Worm (Caenorhabditis elegans) whole organism, L4 larva: Measurements from ENCODE around the gene ugt-2.

Experiments
- D1046.2 ChIP-seq: fragments of 200-800 bp; sonication (Bioruptor generic); IDR thresholded peaks from 2 replicates; pipeline ENCODE4 v1.3.6; 2022; ENCODE audit warnings: missing genetic modification characterization, missing compliant biosample characterization
- F49E8.2 ChIP-seq: sonication (generic microtip); optimal IDR thresholded peaks from 2 replicates; lab custom pipeline; 2016; ENCODE audit warnings: missing compliant biosample characterization, mild to moderate bottlenecking, missing genetic modification characterization, borderline replicate concordance
- R02D3.7 ChIP-seq: fragments of 150-350 bp; sonication (generic microtip); optimal IDR thresholded peaks from 3 replicates; lab custom pipeline; 2014; ENCODE audit warnings: missing biosample characterization, missing genetic modification characterization
- T20F7.1 ChIP-seq: fragments of 200-800 bp; sonication (Bioruptor generic); optimal IDR thresholded peaks from 2 replicates; lab custom pipeline; 2018; ENCODE audit warnings: mild to moderate bottlenecking, missing genetic modification characterization, missing compliant biosample characterization
- ZK337.2 ChIP-seq: fragments of 200-800 bp; sonication (Bioruptor generic); IDR thresholded peaks from 2 replicates; pipeline ENCODE4 v1.3.6; 2022; ENCODE audit warnings: missing genetic modification reagents, missing genetic modification characterization, missing compliant biosample characterization
- aha-1 ChIP-seq: fragments of 150-350 bp; peaks from one replicate; lab custom pipeline; 2014; ENCODE audit warnings: missing biosample characterization, missing genetic modification characterization
- ceh-82 ChIP-seq: sonication (generic microtip); optimal IDR thresholded peaks from 2 replicates; lab custom pipeline; 2017; ENCODE audit warnings: missing biosample characterization, missing genetic modification characterization
- dmd-6 ChIP-seq: fragments of 200-800 bp; sonication (Bioruptor generic); IDR thresholded peaks from 2 replicates; pipeline ENCODE4 v1.3.6; 2022; ENCODE audit warnings: missing genetic modification reagents, missing genetic modification characterization, missing compliant biosample characterization
- dmd-8 ChIP-seq: fragments of 200-800 bp; sonication (Bioruptor generic); IDR thresholded peaks from 2 replicates; pipeline ENCODE4 v1.3.6; 2022; ENCODE audit warnings: missing genetic modification characterization, missing compliant biosample characterization
- dmd-9 ChIP-seq: fragments of 200-800 bp; sonication (Bioruptor generic); IDR thresholded peaks from 2 replicates; pipeline ENCODE4 v1.3.6; 2022; ENCODE audit warnings: missing genetic modification reagents, missing genetic modification characterization, missing compliant biosample characterization
- duxl-1 ChIP-seq: sonication (generic microtip); optimal IDR thresholded peaks from 2 replicates; lab custom pipeline; 2016; ENCODE audit warnings: mild to moderate bottlenecking, missing genetic modification characterization, moderate library complexity, missing compliant biosample characterization; ENCODE audit not compliant: poor library complexity
- egl-43 ChIP-seq: fragments of 200-800 bp; sonication (Bioruptor generic); IDR thresholded peaks from 2 replicates; pipeline ENCODE4 v1.3.6; 2022; ENCODE audit warnings: missing genetic modification reagents, missing genetic modification characterization, missing compliant biosample characterization
- fkh-10 ChIP-seq: fragments of 150-350 bp; optimal IDR thresholded peaks from 2 replicates; lab custom pipeline; 2014; ENCODE audit warnings: missing biosample characterization, missing genetic modification reagents, missing genetic modification characterization
- hif-1 ChIP-seq, 2 experiments: sonication (generic microtip); optimal IDR thresholded peaks; 2 replicates each; lab custom pipeline; 2016 to 2017; ENCODE audit warnings: missing compliant biosample characterization in 2 of 2, missing genetic modification characterization in 2 of 2, missing genetic modification reagents in 2 of 2, missing genotype in 2 of 2, mild to moderate bottlenecking in 1 of 2
- hlh-11 ChIP-seq: fragments of 200-800 bp; sonication (Bioruptor generic); optimal IDR thresholded peaks from 2 replicates; lab custom pipeline; 2018; ENCODE audit warnings: mild to moderate bottlenecking, missing genetic modification characterization, missing compliant biosample characterization
- jun-1 ChIP-seq: fragments of 150-350 bp; optimal IDR thresholded peaks from 2 replicates; lab custom pipeline; 2014; ENCODE audit warnings: missing biosample characterization, missing genetic modification reagents, missing genetic modification characterization
- lim-7 ChIP-seq: fragments of 200-800 bp; sonication (Bioruptor generic); IDR thresholded peaks from 2 replicates; pipeline ENCODE4 v1.3.6; 2022; ENCODE audit warnings: missing genetic modification characterization, missing compliant biosample characterization
- lin-15B ChIP-seq: fragments of 150-350 bp; sonication (generic microtip); optimal IDR thresholded peaks from 3 replicates; lab custom pipeline; 2014; ENCODE audit warnings: missing biosample characterization, missing genetic modification characterization
- lin-39 ChIP-seq: fragments of 150-350 bp; optimal IDR thresholded peaks from 2 replicates; lab custom pipeline; 2014; ENCODE audit warnings: missing biosample characterization, missing genetic modification reagents, missing genetic modification characterization
- lir-3 ChIP-seq: sonication (generic microtip); optimal IDR thresholded peaks from 2 replicates; lab custom pipeline; 2016; ENCODE audit warnings: mild to moderate bottlenecking, missing genetic modification characterization, missing compliant biosample characterization
- lsy-2 ChIP-seq, 2 experiments: fragments of 150-350 bp in 1 of 2; sonication (generic microtip) in 1 of 2; optimal IDR thresholded peaks; 2 replicates each; lab custom pipeline; 2014 to 2017; ENCODE audit warnings: missing biosample characterization in 2 of 2, missing genetic modification characterization in 2 of 2
- madf-5 ChIP-seq, 2 experiments: fragments of 200-800 bp; sonication (Bioruptor generic); IDR thresholded peaks; 2 replicates each; pipeline ENCODE4 v1.3.6; 2022; ENCODE audit warnings: missing compliant biosample characterization in 2 of 2, missing genetic modification characterization in 2 of 2
- madf-9 ChIP-seq: fragments of 200-800 bp; sonication (Bioruptor generic); conservative IDR thresholded peaks from 2 replicates; pipeline ENCODE4 v1.3.6; 2022; ENCODE audit warnings: missing genetic modification reagents, missing genetic modification characterization, missing compliant biosample characterization
- mes-2 ChIP-seq: sonication (generic microtip); optimal IDR thresholded peaks from 2 replicates; lab custom pipeline; 2016; ENCODE audit warnings: missing genotype, mild to moderate bottlenecking, missing genetic modification characterization, missing compliant biosample characterization; ENCODE audit not compliant: poor library complexity, severe bottlenecking
- mxl-2 ChIP-seq: fragments of 200-800 bp; sonication (Bioruptor generic); conservative IDR thresholded peaks from 2 replicates; pipeline ENCODE4 v1.3.6; 2022; ENCODE audit warnings: missing genetic modification reagents, missing genetic modification characterization, missing compliant biosample characterization
- nhr-237 ChIP-seq: sonication (generic microtip); optimal IDR thresholded peaks from 2 replicates; lab custom pipeline; 2017; ENCODE audit warnings: missing biosample characterization, missing genetic modification characterization
- nhr-28 ChIP-seq: fragments of 150-350 bp; optimal IDR thresholded peaks from 2 replicates; lab custom pipeline; 2014; ENCODE audit warnings: missing biosample characterization, missing genetic modification characterization
- nhr-77 ChIP-seq: fragments of 150-350 bp; optimal IDR thresholded peaks from 2 replicates; lab custom pipeline; 2014; ENCODE audit warnings: missing biosample characterization, missing genetic modification characterization
- php-3 ChIP-seq: fragments of 200-800 bp; sonication (Bioruptor generic); IDR thresholded peaks from 2 replicates; pipeline ENCODE4 v1.3.6; 2022; ENCODE audit warnings: missing genetic modification reagents, missing genetic modification characterization, missing compliant biosample characterization
- pqm-1 ChIP-seq: sonication (generic microtip); optimal IDR thresholded peaks from 2 replicates; lab custom pipeline; 2017; ENCODE audit warnings: missing biosample characterization, missing genetic modification characterization
- saeg-2 ChIP-seq: fragments of 200-800 bp; sonication (Bioruptor generic); IDR thresholded peaks from 2 replicates; pipeline ENCODE4 v1.3.6; 2022; ENCODE audit warnings: missing genetic modification reagents, missing genetic modification characterization, missing compliant biosample characterization
- sdz-12 ChIP-seq: fragments of 200-800 bp; sonication (Bioruptor generic); optimal IDR thresholded peaks from 2 replicates; lab custom pipeline; 2018; ENCODE audit warnings: mild to moderate bottlenecking, missing genetic modification characterization, missing compliant biosample characterization
- snpc-1.2 ChIP-seq: fragments of 200-800 bp; sonication (Bioruptor generic); IDR thresholded peaks from 2 replicates; pipeline ENCODE4 v1.3.6; 2022; ENCODE audit warnings: missing genetic modification reagents, missing genetic modification characterization, missing compliant biosample characterization
- snpc-4 ChIP-seq: fragments of 150-350 bp; optimal IDR thresholded peaks from 2 replicates; lab custom pipeline; 2014; ENCODE audit warnings: missing biosample characterization, missing genetic modification characterization
- spr-1 ChIP-seq: sonication (generic microtip); optimal IDR thresholded peaks from 2 replicates; lab custom pipeline; 2016; ENCODE audit warnings: mild to moderate bottlenecking, missing genetic modification characterization, missing compliant biosample characterization
- tag-97 ChIP-seq: fragments of 200-800 bp; sonication (Bioruptor generic); IDR thresholded peaks from 2 replicates; pipeline ENCODE4 v1.3.6; 2022; ENCODE audit warnings: missing genetic modification characterization, missing compliant biosample characterization
- unc-130 ChIP-seq: sonication (generic microtip); optimal IDR thresholded peaks from 2 replicates; lab custom pipeline; 2016; ENCODE audit warnings: missing genetic modification reagents, missing genetic modification characterization, missing compliant biosample characterization
- unc-39 ChIP-seq: sonication (generic microtip); optimal IDR thresholded peaks from 2 replicates; lab custom pipeline; 2017; ENCODE audit warnings: missing biosample characterization, missing genetic modification characterization
- unc-62 ChIP-seq, 3 experiments: fragments of 150-350 bp in 1 of 3; sonication (generic microtip); optimal IDR thresholded peaks in 2 of 3; peaks in 1 of 3; 1 replicate in 1 of 3; 2 replicates in 2 of 3; lab custom pipeline; 2014 to 2017; ENCODE audit warnings: missing biosample characterization in 3 of 3, missing genetic modification characterization in 3 of 3, missing genetic modification reagents in 3 of 3, missing genotype in 1 of 3
- zag-1 ChIP-seq: fragments of 150-350 bp; optimal IDR thresholded peaks from 2 replicates; lab custom pipeline; 2014; ENCODE audit warnings: missing biosample characterization, missing genetic modification characterization
- zfp-3 ChIP-seq: fragments of 200-800 bp; sonication (Bioruptor generic); conservative IDR thresholded peaks from 2 replicates; pipeline ENCODE4 v1.3.6; 2022; ENCODE audit warnings: missing genetic modification reagents, missing genetic modification characterization, missing compliant biosample characterization
- ztf-7 ChIP-seq: fragments of 150-350 bp; optimal IDR thresholded peaks from 2 replicates; lab custom pipeline; 2014; ENCODE audit warnings: missing biosample characterization, missing genetic modification characterization

The ugt-2 gene

DNA sequence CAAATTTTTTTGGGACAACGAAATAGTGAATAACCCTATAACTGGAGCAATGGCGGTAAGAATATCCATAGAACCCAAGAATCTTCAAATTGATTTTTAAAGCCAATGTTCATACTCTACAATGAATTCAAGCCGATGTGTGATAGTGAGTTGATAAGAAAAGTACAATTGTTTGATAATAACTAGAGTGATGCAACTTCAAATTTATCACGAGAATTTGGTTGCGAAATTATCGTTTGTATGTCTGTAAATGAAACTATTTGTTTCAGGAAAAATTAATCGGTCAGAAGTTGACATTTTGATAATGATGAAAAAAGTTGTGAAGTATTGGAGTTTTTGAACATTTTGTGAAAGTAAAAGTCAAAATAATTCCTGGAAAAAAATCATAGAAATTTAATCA lies 689 bp downstream of the ugt-2 start (continued):
- TF ChIP-seq zfp-3 (GFP tag; lab: Robert Waterston, UW) (no peak), sdz-12 (GFP tag; lab: Kevin White, UChicago) (no peak), nhr-77 (tag; lab: Kevin White, UChicago) (peak; percentile 89), D1046.2 (GFP tag; lab: Robert Waterston, UW) (no peak), saeg-2 (GFP tag; lab: Robert Waterston, UW) (no peak), T20F7.1 (GFP tag; lab: Kevin White, UChicago) (no peak), jun-1 (tag; lab: Kevin White, UChicago) (no peak), lir-3 (tag; lab: Kevin White, UChicago) (no peak), dmd-8 (GFP tag; lab: Robert Waterston, UW) (no peak), tag-97 (GFP tag; lab: Robert Waterston, UW) (no peak), hif-1 (tag; optimal IDR thresholded peaks at IDR 0.05; lab: Kevin White, UChicago) (no peak), php-3 (GFP tag; lab: Robert Waterston, UW) (0 out of 2 replicates have a peak, but pooled peaks have one; percentile 32), mes-2 (no peak), egl-43 (GFP tag; lab: Robert Waterston, UW) (no peak), lin-39 (tag; lab: Kevin White, UChicago) (no peak)

DNA sequence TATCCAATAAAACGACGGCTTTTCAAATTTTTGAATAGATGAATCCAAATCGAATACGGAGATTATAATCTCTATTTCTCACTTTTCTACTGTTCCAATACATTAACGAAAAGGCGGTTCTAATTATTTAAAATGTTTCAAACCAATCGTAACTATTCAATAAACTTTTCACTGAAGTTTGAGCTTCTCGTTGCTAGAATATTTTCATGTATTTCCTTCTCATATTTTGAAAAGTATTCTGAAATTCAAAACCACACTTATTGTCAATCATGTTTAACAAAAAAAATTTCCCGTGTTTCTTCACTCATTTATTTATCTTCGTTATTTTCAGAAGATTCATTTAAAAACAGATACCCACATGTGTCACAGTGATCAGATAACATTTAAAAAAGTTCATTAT lies 4.2 kb downstream of the ugt-2 start, which contains the start of gene F15H10.8:
F15H10.8 (minus strand) TSS at position 101 of the 400 bp plus-strand sequence.
- no peak for TF ChIP-seq ceh-82
- TF ChIP-seq unc-62 (GFP tag; optimal IDR thresholded peaks at IDR 0.05 in 1 of 2; lab: Kevin White, UChicago) = peak in 1 of 2 experiments; percentile 31
- TF ChIP-seq unc-62 (tag; optimal IDR thresholded peaks at IDR 0.05; lab: Kevin White, UChicago) = no peak
- TF ChIP-seq, all 104 proteins: peak for 1

DNA sequence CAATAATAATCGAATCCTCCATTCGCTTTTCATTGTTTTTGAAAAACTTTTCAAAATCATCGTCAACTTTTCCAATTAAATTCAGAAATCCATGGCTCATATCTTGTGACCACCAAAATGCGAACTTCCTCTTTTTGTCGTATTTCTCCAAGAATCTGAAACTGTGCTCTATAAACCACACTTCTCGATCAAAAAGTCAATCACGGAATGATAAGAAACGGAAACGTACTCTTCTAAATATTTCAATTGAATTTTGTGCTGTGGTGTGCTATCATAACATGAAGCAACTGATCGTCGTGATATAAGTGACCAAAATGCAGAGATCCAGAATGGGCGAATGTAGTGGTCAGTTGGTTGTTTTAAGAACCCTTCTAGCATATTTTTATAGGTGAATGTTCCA lies 6.1 kb downstream of the ugt-2 start:
- TF ChIP-seq nhr-237 = no peak
- TF ChIP-seq lim-7 (GFP tag; lab: Robert Waterston, UW) = no peak
- no peak for TF ChIP-seq F49E8.2 (tag; lab: Kevin White, UChicago)
- TF ChIP-seq spr-1 (tag; lab: Kevin White, UChicago) = no peak
- no peak for TF ChIP-seq lin-15B (tag; lab: Kevin White, UChicago)
- peak; percentile 46 for TF ChIP-seq pqm-1 (tag; lab: Kevin White, UChicago)
- no peak for TF ChIP-seq lsy-2 (tag; optimal IDR thresholded peaks at IDR 0.05; lab: Kevin White, UChicago)
- TF ChIP-seq aha-1 (tag; lab: Kevin White, UChicago) = peak; percentile 43
- TF ChIP-seq dmd-9 (GFP tag; lab: Robert Waterston, UW) = no peak
- TF ChIP-seq lir-3 (tag; lab: Kevin White, UChicago) = no peak
- TF ChIP-seq dmd-6 (GFP tag; lab: Robert Waterston, UW) = peak; percentile 61
- peak; percentile 58 for TF ChIP-seq nhr-28 (tag; lab: Kevin White, UChicago)

DNA sequence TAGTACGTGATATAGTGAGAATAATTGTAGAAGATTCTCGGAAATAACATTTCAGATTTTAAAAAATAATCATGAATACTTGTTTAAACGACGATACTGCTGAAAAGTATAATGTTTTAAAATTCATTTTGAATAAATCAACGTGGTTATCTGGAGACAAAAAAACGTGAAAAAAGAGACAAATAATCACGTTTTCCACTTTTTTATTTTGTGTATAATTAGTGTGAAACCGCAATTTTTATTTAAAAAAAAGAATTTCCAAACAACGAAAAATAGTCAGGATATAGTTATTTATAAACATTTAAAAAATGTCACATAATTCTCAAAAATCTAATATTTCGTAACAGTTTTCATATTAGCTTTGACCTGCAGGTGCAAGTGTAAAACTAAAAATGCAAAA lies 7.7 kb downstream of the ugt-2 start, which contains the start of gene F15H10.7:
F15H10.7 (minus strand) TSS at position 101 of the 400 bp plus-strand sequence.
- no peak for TF ChIP-seq zag-1 (tag; lab: Kevin White, UChicago)
- no peak for TF ChIP-seq mxl-2 (GFP tag; lab: Robert Waterston, UW)
- no peak for TF ChIP-seq madf-9 (GFP tag; lab: Robert Waterston, UW)
- no peak for TF ChIP-seq duxl-1 (tag; lab: Kevin White, UChicago)
- no peak for TF ChIP-seq hlh-11 (tag; lab: Kevin White, UChicago)
- TF ChIP-seq unc-39 (tag; lab: Kevin White, UChicago) = no peak
- no peak for TF ChIP-seq lim-7 (GFP tag; lab: Robert Waterston, UW)
- TF ChIP-seq ZK337.2 (GFP tag; lab: Robert Waterston, UW) = no peak
- no peak for TF ChIP-seq unc-130 (GFP tag; lab: Kevin White, UChicago)
- no peak for TF ChIP-seq ztf-7 (tag; lab: Kevin White, UChicago)
- TF ChIP-seq fkh-10 (GFP tag; lab: Kevin White, UChicago) = no peak
- no peak for TF ChIP-seq madf-5 (GFP tag; IDR thresholded peaks at IDR 0.05; lab: Robert Waterston, UW)
- TF ChIP-seq snpc-1.2 (GFP tag; lab: Robert Waterston, UW) = no peak
- TF ChIP-seq R02D3.7 (tag; lab: Kevin White, UChicago) = no peak
- TF ChIP-seq snpc-4 (tag; lab: Kevin White, UChicago) = no peak
- TF ChIP-seq pqm-1 (tag; lab: Kevin White, UChicago) = no peak
- TF ChIP-seq zfp-3 (GFP tag; lab: Robert Waterston, UW) = no peak
